Fruit fly (Drosophila melanogaster) whole organism, wandering third instar larva: ENCODE results near the gene CG7031.

Source experiments
- Abd-B ChIP-seq: fragments of >200 bp; optimal IDR thresholded peaks from 2 replicates; lab custom pipeline; 2017; ENCODE audit warnings: missing biosample characterization, missing genetic modification characterization
- CG32264 ChIP-seq: fragments of 200-800 bp; sonication (Bioruptor generic); optimal IDR thresholded peaks from 2 replicates; lab custom pipeline; 2016; ENCODE audit warnings: missing biosample characterization, missing genetic modification characterization
- CG9705 ChIP-seq: fragments of 200-800 bp; sonication (Bioruptor generic); optimal IDR thresholded peaks from 2 replicates; lab custom pipeline; 2018; ENCODE audit warnings: missing biosample characterization, mild to moderate bottlenecking, missing genetic modification characterization
- Dfd ChIP-seq: fragments of >200 bp; optimal IDR thresholded peaks from 2 replicates; lab custom pipeline; 2017; ENCODE audit warnings: missing biosample characterization, missing genetic modification characterization
- Dif ChIP-seq: fragments of 200-275, 200-300 bp; sonication (Bioruptor generic); optimal IDR thresholded peaks from 2 replicates; lab custom pipeline; 2018; ENCODE audit warnings: missing biosample characterization, missing genetic modification characterization; ENCODE audit not compliant: partially characterized antibody
- HLH106 ChIP-seq: fragments of 200-800 bp; optimal IDR thresholded peaks from 3 replicates; lab custom pipeline; 2019; ENCODE audit warnings: missing biosample characterization, mild to moderate bottlenecking, missing genetic modification characterization, moderate library complexity
- Hnf4 ChIP-seq: fragments of 200-800 bp; sonication (Bioruptor generic); optimal IDR thresholded peaks from 2 replicates; lab custom pipeline; 2016; ENCODE audit warnings: missing biosample characterization, mild to moderate bottlenecking, missing genetic modification characterization
- Hr78 ChIP-seq: fragments of >200 bp; optimal IDR thresholded peaks from 2 replicates; lab custom pipeline; 2017; ENCODE audit warnings: missing biosample characterization, missing genetic modification characterization
- Jra ChIP-seq: sonication (Bioruptor generic); optimal IDR thresholded peaks from 2 replicates; lab custom pipeline; 2016; ENCODE audit warnings: missing biosample characterization, missing genetic modification characterization
- Mio ChIP-seq: sonication (Bioruptor generic); optimal IDR thresholded peaks from 2 replicates; lab custom pipeline; 2016; ENCODE audit warnings: missing biosample characterization, missing genetic modification characterization
- Myc ChIP-seq: fragments of >200 bp; optimal IDR thresholded peaks from 2 replicates; lab custom pipeline; 2017
- N ChIP-seq: fragments of >200 bp; optimal IDR thresholded peaks from 2 replicates; lab custom pipeline; 2018; ENCODE audit warnings: missing biosample characterization, missing external identifiers, missing genetic modification characterization
- Rel ChIP-seq, 2 experiments: fragments of 200-800 bp; sonication (Bioruptor generic) in 1 of 2; optimal IDR thresholded peaks; 2 replicates in 1 of 2; 3 replicates in 1 of 2; lab custom pipeline; 2016 to 2019; ENCODE audit warnings: mild to moderate bottlenecking in 2 of 2, missing biosample characterization in 2 of 2, missing genetic modification characterization in 2 of 2, moderate library complexity in 1 of 2
- Vsx2 ChIP-seq: fragments of 200-300, 225-300 bp; sonication (Bioruptor generic); optimal IDR thresholded peaks from 2 replicates; lab custom pipeline; 2018; ENCODE audit warnings: missing biosample characterization, missing genetic modification characterization; ENCODE audit not compliant: partially characterized antibody
- br ChIP-seq: fragments of 200-800 bp; sonication (Bioruptor generic); optimal IDR thresholded peaks from 2 replicates; lab custom pipeline; 2016; ENCODE audit warnings: missing biosample characterization, missing genetic modification characterization
- brk ChIP-seq: fragments of 200-800 bp; sonication (Bioruptor generic); optimal IDR thresholded peaks from 2 replicates; lab custom pipeline; 2016; ENCODE audit warnings: missing biosample characterization, mild to moderate bottlenecking, missing genetic modification characterization
- dmrt93B ChIP-seq: fragments of 200-800 bp; sonication (Bioruptor generic); optimal IDR thresholded peaks from 2 replicates; lab custom pipeline; 2018; ENCODE audit warnings: missing biosample characterization, mild to moderate bottlenecking, missing genetic modification characterization
- dsf ChIP-seq: sonication (Bioruptor generic); optimal IDR thresholded peaks from 2 replicates; lab custom pipeline; 2016; ENCODE audit warnings: missing biosample characterization, missing genetic modification characterization, borderline replicate concordance
- ey ChIP-seq: fragments of 200-800 bp; sonication (Bioruptor generic); optimal IDR thresholded peaks from 2 replicates; lab custom pipeline; 2016; ENCODE audit warnings: missing biosample characterization, missing genetic modification characterization
- foxo ChIP-seq, 2 experiments: fragments of 200-800 bp; sonication (Bioruptor generic); optimal IDR thresholded peaks; 2 replicates in 1 of 2; 3 replicates in 1 of 2; lab custom pipeline; 2016 to 2017; ENCODE audit warnings: missing biosample characterization in 2 of 2, missing genetic modification characterization in 2 of 2
- h ChIP-seq: fragments of 200-800 bp; sonication (Bioruptor generic); optimal IDR thresholded peaks from 3 replicates; lab custom pipeline; 2016; ENCODE audit warnings: missing biosample characterization, mild to moderate bottlenecking, missing genetic modification characterization
- jim ChIP-seq: fragments of 175-275, 200-325 bp; sonication (Bioruptor generic); optimal IDR thresholded peaks from 2 replicates; lab custom pipeline; 2016; ENCODE audit warnings: missing biosample characterization, mild to moderate bottlenecking, missing genetic modification characterization
- lola ChIP-seq: fragments of >200 bp; optimal IDR thresholded peaks from 2 replicates; lab custom pipeline; 2017; ENCODE audit warnings: missing biosample characterization, missing genetic modification characterization
- pan ChIP-seq: fragments of >200 bp; optimal IDR thresholded peaks from 2 replicates; lab custom pipeline; 2017
- sage ChIP-seq: fragments of 200-800 bp; sonication (Bioruptor generic); optimal IDR thresholded peaks from 2 replicates; lab custom pipeline; 2016; ENCODE audit warnings: missing biosample characterization, mild to moderate bottlenecking, missing genetic modification characterization
- sv ChIP-seq: fragments of 200-800 bp; sonication (Bioruptor generic); optimal IDR thresholded peaks from 3 replicates; lab custom pipeline; 2016; ENCODE audit warnings: missing biosample characterization, missing genetic modification characterization
- tai ChIP-seq: sonication (Bioruptor generic); optimal IDR thresholded peaks from 2 replicates; lab custom pipeline; 2016; ENCODE audit warnings: missing biosample characterization, missing genetic modification characterization
- usp ChIP-seq: fragments of >200 bp; optimal IDR thresholded peaks from 2 replicates; lab custom pipeline; 2017; ENCODE audit warnings: missing biosample characterization, missing genetic modification characterization
- woc ChIP-seq: sonication (Bioruptor generic); optimal IDR thresholded peaks from 2 replicates; lab custom pipeline; 2016; ENCODE audit warnings: missing biosample characterization, mild to moderate bottlenecking, missing genetic modification characterization

CG7031 gene

DNA sequence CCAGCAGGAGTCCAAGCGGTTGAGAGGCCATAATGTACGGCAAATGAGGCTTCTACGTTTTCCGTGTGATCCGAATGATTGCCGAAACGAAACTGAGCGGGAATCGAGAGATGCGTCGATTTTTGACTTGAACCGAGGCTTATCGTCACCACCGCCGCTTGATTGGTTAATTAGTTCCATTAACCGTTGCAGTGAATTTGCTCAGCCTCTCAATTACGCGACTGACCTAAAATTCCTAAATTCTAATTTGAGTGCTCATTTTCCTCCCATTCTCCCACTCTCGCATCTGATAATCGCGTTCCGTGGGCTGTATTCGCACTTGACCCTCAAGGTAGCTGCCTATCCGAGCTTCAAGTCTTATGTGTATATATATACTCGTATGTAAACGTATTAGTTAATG lies 38.0 kb upstream of the CG7031 start, which contains the start of gene Nepl15:
Nepl15 (minus strand) TSS at position 101 of the 400 bp plus-strand sequence.
- TF ChIP-seq Abd-B = no peak

DNA sequence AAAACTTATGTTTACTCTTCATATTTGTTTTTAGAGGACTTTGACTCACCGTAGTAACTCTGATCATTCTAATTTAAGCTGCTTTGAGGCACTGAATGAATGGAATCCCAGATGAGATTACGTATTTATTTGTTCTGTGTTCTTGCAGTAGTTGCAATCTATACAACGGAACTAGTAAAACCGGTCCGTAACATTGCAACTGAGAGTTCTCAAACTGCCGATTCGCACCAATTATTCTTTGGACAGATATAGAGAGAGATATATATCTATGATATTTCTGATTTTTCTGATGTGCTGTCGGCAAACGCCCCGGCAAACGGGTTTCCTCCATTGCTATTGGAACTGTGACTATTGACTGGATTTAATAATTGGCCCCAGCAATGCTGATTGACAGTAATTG lies 36.5 kb upstream of the CG7031 start, which contains the start of gene CG13841:
CG13841 (minus strand) TSS at position 101 of the 400 bp plus-strand sequence.
- TF ChIP-seq brk (no peak), N (no peak), ey (GFP tag; lab: Kevin White, UChicago) (no peak), Hr78 (no peak), br (no peak), pan (no peak), Vsx2 (GFP tag; lab: Kevin White, UChicago) (no peak), h (no peak), Myc (no peak)

DNA sequence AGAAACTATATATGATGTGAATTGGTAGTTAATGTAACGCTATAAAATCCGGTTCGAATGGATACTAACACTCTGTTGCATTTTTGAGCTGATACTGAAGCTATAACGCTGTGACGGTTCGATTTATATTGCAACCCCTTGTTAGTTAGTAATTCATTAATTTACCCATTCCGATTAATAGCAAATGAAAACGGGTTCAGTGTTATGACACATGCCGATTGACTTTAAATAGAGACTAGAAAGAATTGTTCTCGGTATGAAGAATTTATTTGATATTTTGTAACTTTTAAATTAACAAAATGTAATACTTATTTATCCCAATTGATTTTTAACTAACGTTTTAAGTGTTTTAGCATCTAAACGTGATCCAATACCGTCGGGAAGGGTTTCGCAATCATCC lies 35.5 kb upstream of the CG7031 start, which contains the start of gene CG43091:
CG43091 (minus strand) TSS at position 101 of the 400 bp plus-strand sequence.
- TF ChIP-seq ey (GFP tag; lab: Kevin White, UChicago) = no peak
- TF ChIP-seq sv = no peak
- no peak for TF ChIP-seq Hr78
- no peak for TF ChIP-seq Rel (GFP tag; optimal IDR thresholded peaks at IDR 0.05; lab: Kevin White, UChicago)
- no peak for TF ChIP-seq Rel (tag; optimal IDR thresholded peaks at IDR 0.05; lab: Kevin White, UChicago)
- no peak for TF ChIP-seq h
- TF ChIP-seq Mio (GFP tag; lab: Kevin White, UChicago) = no peak
- no peak for TF ChIP-seq br
- no peak for TF ChIP-seq jim (GFP tag; lab: Kevin White, UChicago)
- no peak for TF ChIP-seq sage
- no peak for TF ChIP-seq Dif (GFP tag; lab: Kevin White, UChicago)
- TF ChIP-seq Vsx2 (GFP tag; lab: Kevin White, UChicago) = no peak

DNA sequence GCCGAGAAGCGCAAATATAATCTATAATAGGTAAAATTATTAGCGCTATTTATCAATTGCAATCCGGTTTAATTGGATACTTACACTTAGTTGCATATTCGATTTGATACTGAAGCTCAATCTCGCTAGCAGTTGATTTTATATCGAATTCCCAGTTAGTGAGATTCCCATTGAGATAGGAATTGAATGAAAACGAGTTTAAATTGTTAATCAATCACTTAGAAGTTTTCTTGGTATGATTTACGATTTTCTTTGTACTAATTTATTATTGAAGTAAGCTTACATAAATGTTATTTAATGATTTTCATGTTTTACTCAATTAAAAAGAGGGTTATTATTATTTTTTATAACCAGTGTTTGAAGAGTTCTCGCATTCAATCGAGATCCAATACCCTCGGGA lies 34.5 kb upstream of the CG7031 start, which contains the start of gene CG43092:
CG43092 (minus strand) TSS at position 101 of the 400 bp plus-strand sequence.
- TF ChIP-seq lola (no peak), Rel (GFP tag; optimal IDR thresholded peaks at IDR 0.05; lab: Kevin White, UChicago) (no peak), Rel (tag; optimal IDR thresholded peaks at IDR 0.05; lab: Kevin White, UChicago) (no peak), br (no peak), HLH106 (tag; lab: Kevin White, UChicago) (no peak), pan (no peak), dmrt93B (no peak), jim (GFP tag; lab: Kevin White, UChicago) (no peak), ey (GFP tag; lab: Kevin White, UChicago) (no peak), Jra (GFP tag; lab: Kevin White, UChicago) (no peak), dsf (GFP tag; lab: Kevin White, UChicago) (no peak), brk (no peak)

DNA sequence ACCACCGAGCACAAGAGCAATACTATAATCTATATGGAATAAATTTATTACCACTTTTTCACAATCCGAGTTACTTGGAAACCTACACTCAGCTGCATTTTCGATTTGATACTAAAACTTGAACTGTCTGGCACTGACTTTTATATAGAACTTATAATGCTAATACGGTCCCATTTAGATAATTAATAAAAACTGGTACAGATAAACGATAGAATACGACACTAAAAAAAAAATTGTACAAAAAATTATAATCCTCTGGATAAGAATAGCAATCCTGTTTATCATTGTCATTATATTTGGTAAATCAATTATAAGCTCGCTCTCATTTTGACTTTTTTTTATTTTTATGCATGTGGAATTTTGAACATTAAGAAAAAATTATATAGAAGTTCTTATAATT lies 33.9 kb upstream of the CG7031 start, which contains the start of gene CG43093:
CG43093 (minus strand) TSS at position 101 of the 400 bp plus-strand sequence.
- TF ChIP-seq Abd-B = no peak
- TF ChIP-seq pan = no peak
- TF ChIP-seq usp = no peak
- TF ChIP-seq Hnf4 (GFP tag; lab: Kevin White, UChicago) = no peak
- TF ChIP-seq sv = no peak
- TF ChIP-seq Dif (GFP tag; lab: Kevin White, UChicago) = no peak
- no peak for TF ChIP-seq CG32264 (GFP tag; lab: Kevin White, UChicago)

DNA sequence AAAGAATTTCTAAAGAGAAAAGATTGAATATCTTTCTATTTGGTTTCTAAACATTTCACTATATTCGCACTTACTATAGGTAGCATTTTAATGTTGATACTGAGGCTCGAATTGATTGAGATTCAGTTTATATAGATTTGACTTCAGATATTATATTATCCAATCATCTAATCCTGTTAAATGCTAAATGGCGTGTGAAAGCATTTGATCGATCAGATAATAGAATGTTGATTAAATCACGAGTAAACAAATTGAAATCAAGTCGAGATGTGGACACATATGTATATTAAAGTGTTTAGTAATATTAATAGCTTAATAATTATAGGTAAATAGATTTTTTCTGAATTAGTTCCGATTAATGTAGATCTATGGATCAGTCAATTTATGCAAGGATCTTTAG lies 33.2 kb upstream of the CG7031 start, which contains the start of gene CG43094:
CG43094 (minus strand) TSS at position 101 of the 400 bp plus-strand sequence.
- TF ChIP-seq lola (no peak), h (no peak)

DNA sequence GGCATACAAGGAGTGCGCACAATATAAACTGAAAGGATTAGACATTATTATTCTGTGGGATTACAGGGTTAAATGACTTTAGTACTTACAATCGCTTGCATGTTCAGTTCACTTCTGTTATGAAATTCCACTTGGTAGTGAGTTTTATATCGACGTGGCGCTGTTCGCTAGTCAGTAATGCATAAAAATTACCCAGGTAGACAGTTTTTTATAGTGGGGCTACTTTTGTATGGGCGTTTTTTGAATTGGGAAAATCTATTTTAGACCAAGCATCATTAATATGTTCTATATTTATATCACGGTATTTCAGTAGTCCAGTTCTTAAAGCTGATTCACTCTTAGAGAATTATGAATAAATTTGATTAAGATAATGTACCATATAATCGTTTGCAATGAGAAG lies 32.4 kb upstream of the CG7031 start, which contains the start of gene CG43095:
CG43095 (minus strand) TSS at position 101 of the 400 bp plus-strand sequence.
- TF ChIP-seq woc (GFP tag; lab: Kevin White, UChicago) = no peak
- TF ChIP-seq sv = no peak
- TF ChIP-seq Dif (GFP tag; lab: Kevin White, UChicago) = no peak
- TF ChIP-seq CG32264 (GFP tag; lab: Kevin White, UChicago) = no peak
- TF ChIP-seq Vsx2 (GFP tag; lab: Kevin White, UChicago) = no peak
- TF ChIP-seq pan = no peak
- no peak for TF ChIP-seq Mio (GFP tag; lab: Kevin White, UChicago)

DNA sequence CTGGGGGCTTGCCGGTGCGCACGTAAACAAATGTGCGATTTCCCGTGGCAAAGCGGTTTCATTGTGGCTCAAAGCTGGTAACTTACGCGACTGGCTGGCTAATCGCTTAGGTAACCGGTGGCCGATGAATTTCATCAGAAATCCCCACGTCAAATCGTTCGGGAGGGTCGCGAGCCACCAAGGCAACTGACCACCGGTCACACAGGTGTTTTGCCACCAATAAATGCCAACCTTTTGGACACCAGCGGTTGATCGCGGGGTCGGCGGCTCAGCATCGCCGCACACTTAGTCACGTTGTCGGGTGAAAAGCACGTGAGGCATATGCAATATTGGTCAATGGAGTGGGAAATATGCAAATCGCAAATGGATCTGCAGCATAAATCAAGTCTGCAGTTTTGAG lies 27.6 kb upstream of the CG7031 start:
- TF ChIP-seq CG9705 = no peak
- TF ChIP-seq Jra (GFP tag; lab: Kevin White, UChicago) = no peak
- no peak for TF ChIP-seq tai
- TF ChIP-seq foxo (GFP tag; optimal IDR thresholded peaks at IDR 0.05; lab: Kevin White, UChicago) = no peak
- TF ChIP-seq dsf (GFP tag; lab: Kevin White, UChicago) = no peak
- no peak for TF ChIP-seq dmrt93B
- no peak for TF ChIP-seq Dfd
